Worm (Caenorhabditis elegans) whole organism, L3 larva: ENCODE measurements around the gene str-106.

Experiments
- ama-1 ChIP-seq: fragments of 150-350 bp; optimal IDR thresholded peaks from 2 replicates; lab custom pipeline; 2018
- ceh-28 ChIP-seq: fragments of 150-350 bp; optimal IDR thresholded peaks from 2 replicates; lab custom pipeline; 2014; ENCODE audit warnings: missing biosample characterization, missing genetic modification reagents, missing genetic modification characterization
- ceh-9 ChIP-seq: sonication (generic microtip); optimal IDR thresholded peaks from 2 replicates; lab custom pipeline; 2018; ENCODE audit warnings: missing biosample characterization, missing genetic modification characterization
- daf-12 ChIP-seq: fragments of 150-350 bp; optimal IDR thresholded peaks from 2 replicates; lab custom pipeline; 2014; ENCODE audit warnings: missing biosample characterization, missing genetic modification reagents, missing genetic modification characterization
- fkh-10 ChIP-seq: sonication (generic microtip); optimal IDR thresholded peaks from 2 replicates; lab custom pipeline; 2017; ENCODE audit warnings: missing biosample characterization, missing genetic modification reagents, missing genetic modification characterization
- jun-1 ChIP-seq: fragments of 150-350 bp; optimal IDR thresholded peaks from 2 replicates; lab custom pipeline; 2014; ENCODE audit warnings: missing biosample characterization, missing genetic modification reagents, missing genetic modification characterization
- pha-4 ChIP-seq: fragments of 150-350 bp; optimal IDR thresholded peaks from 2 replicates; lab custom pipeline; 2014; ENCODE audit warnings: missing biosample characterization, missing genetic modification reagents, missing genetic modification characterization
- pqm-1 ChIP-seq: fragments of 150-350 bp; optimal IDR thresholded peaks from 2 replicates; lab custom pipeline; 2017; ENCODE audit warnings: missing biosample characterization, missing genetic modification characterization, inconsistent platforms
- skn-1 ChIP-seq: fragments of 150-350 bp; optimal IDR thresholded peaks from 2 replicates; lab custom pipeline; 2014; ENCODE audit warnings: missing biosample characterization, missing genetic modification characterization
- tbx-2 ChIP-seq: sonication (generic microtip); optimal IDR thresholded peaks from 2 replicates; lab custom pipeline; 2016; ENCODE audit warnings: mild to moderate bottlenecking, missing genetic modification characterization, missing compliant biosample characterization
- unc-62 ChIP-seq: fragments of 150-350 bp; sonication (generic microtip); optimal IDR thresholded peaks from 4 replicates; lab custom pipeline; 2014; ENCODE audit warnings: missing biosample characterization, missing genetic modification reagents, missing genetic modification characterization
- ztf-4 ChIP-seq: fragments of 150-350 bp; optimal IDR thresholded peaks from 2 replicates; lab custom pipeline; 2014; ENCODE audit warnings: missing biosample characterization, missing genetic modification characterization

- TF ChIP-seq pqm-1 (tag; lab: Kevin White, UChicago) (no peak), fkh-10 (GFP tag; lab: Kevin White, UChicago) (no peak), skn-1 (tag; lab: Kevin White, UChicago) (no peak), pha-4 (tag; lab: Kevin White, UChicago) (no peak), unc-62 (GFP tag; lab: Kevin White, UChicago) (no peak), ceh-9 (tag; lab: Kevin White, UChicago) (no peak), ztf-4 (tag; lab: Kevin White, UChicago) (no peak), jun-1 (tag; lab: Kevin White, UChicago) (no peak), ceh-28 (tag; lab: Kevin White, UChicago) (no peak), daf-12 (tag; lab: Kevin White, UChicago) (no peak), ama-1 (lab: Kevin White, UChicago) (no peak), tbx-2 (tag; lab: Kevin White, UChicago) (no peak)
These were observed 2.5 kb downstream of the str-106 start, which contains the start of gene srh-277 for ce11 chrV:16182918-16183317.
